Worm (Caenorhabditis elegans) whole organism, L3 larva: Measurements from ENCODE around the gene srr-3.

Source experiments
- aly-2 ChIP-seq: fragments of 150-350 bp; optimal IDR thresholded peaks from 2 replicates; lab custom pipeline; 2014; ENCODE audit warnings: missing biosample characterization, missing genetic modification characterization
- ama-1 ChIP-seq: fragments of 150-350 bp; optimal IDR thresholded peaks from 2 replicates; lab custom pipeline; 2018
- ceh-9 ChIP-seq: sonication (generic microtip); optimal IDR thresholded peaks from 2 replicates; lab custom pipeline; 2018; ENCODE audit warnings: missing biosample characterization, missing genetic modification characterization
- elt-2 ChIP-seq: sonication (generic microtip); optimal IDR thresholded peaks from 2 replicates; lab custom pipeline; 2016; ENCODE audit warnings: missing genetic modification reagents, mild to moderate bottlenecking, missing genetic modification characterization, missing compliant biosample characterization
- elt-3 ChIP-seq, 3 experiments: fragments of 150-350 bp in 1 of 3; sonication (generic microtip) in 2 of 3; optimal IDR thresholded peaks; 2 replicates in 2 of 3; 4 replicates in 1 of 3; lab custom pipeline; 2014 to 2017; ENCODE audit warnings: missing biosample characterization in 3 of 3, missing genetic modification characterization in 3 of 3
- fkh-10 ChIP-seq: sonication (generic microtip); optimal IDR thresholded peaks from 2 replicates; lab custom pipeline; 2017; ENCODE audit warnings: missing biosample characterization, missing genetic modification reagents, missing genetic modification characterization
- jun-1 ChIP-seq: fragments of 150-350 bp; optimal IDR thresholded peaks from 2 replicates; lab custom pipeline; 2014; ENCODE audit warnings: missing biosample characterization, missing genetic modification reagents, missing genetic modification characterization
- nhr-77 ChIP-seq: fragments of 150-350 bp; optimal IDR thresholded peaks from 2 replicates; lab custom pipeline; 2014; ENCODE audit warnings: missing biosample characterization, missing genetic modification characterization
- pha-4 ChIP-seq: fragments of 150-350 bp; optimal IDR thresholded peaks from 2 replicates; lab custom pipeline; 2014; ENCODE audit warnings: missing biosample characterization, missing genetic modification reagents, missing genetic modification characterization
- snpc-4 ChIP-seq: fragments of 150-350 bp; optimal IDR thresholded peaks from 2 replicates; lab custom pipeline; 2014; ENCODE audit warnings: missing biosample characterization, missing genetic modification characterization
- unc-39 ChIP-seq: sonication (generic microtip); optimal IDR thresholded peaks from 4 replicates; lab custom pipeline; 2017; ENCODE audit warnings: missing biosample characterization, missing genetic modification characterization
- unc-62 ChIP-seq: fragments of 150-350 bp; sonication (generic microtip); optimal IDR thresholded peaks from 4 replicates; lab custom pipeline; 2014; ENCODE audit warnings: missing biosample characterization, missing genetic modification reagents, missing genetic modification characterization
- ztf-11 ChIP-seq: fragments of 150-350 bp; optimal IDR thresholded peaks from 2 replicates; lab custom pipeline; 2014; ENCODE audit warnings: missing biosample characterization, missing genetic modification characterization
- ztf-4 ChIP-seq: fragments of 150-350 bp; optimal IDR thresholded peaks from 2 replicates; lab custom pipeline; 2014; ENCODE audit warnings: missing biosample characterization, missing genetic modification characterization

ce11 chrV:16488172-16488571 lies 20.4 kb downstream of the srr-3 start, which contains the start of gene sqst-4:
- no peak for TF ChIP-seq ama-1 (lab: Kevin White, UChicago)
- no peak for TF ChIP-seq jun-1
- TF ChIP-seq elt-3 (tag; optimal IDR thresholded peaks at IDR 0.05; lab: Kevin White, UChicago): no peak
- no peak for TF ChIP-seq unc-62
- TF ChIP-seq ztf-4 (tag; lab: Kevin White, UChicago): no peak
- TF ChIP-seq pha-4: no peak
- TF ChIP-seq nhr-77 (tag; lab: Kevin White, UChicago): no peak
- no peak for TF ChIP-seq fkh-10
- TF ChIP-seq aly-2: no peak
- TF ChIP-seq ceh-9 (tag; lab: Kevin White, UChicago): no peak
- no peak for TF ChIP-seq ztf-11 (tag; lab: Kevin White, UChicago)
- no peak for TF ChIP-seq unc-39 (tag; lab: Kevin White, UChicago)
- no peak for TF ChIP-seq snpc-4 (tag; lab: Kevin White, UChicago)
- no peak for TF ChIP-seq elt-2
